Fruit fly (Drosophila melanogaster) whole organism, embryonic: ENCODE measurements around the gene ZnT86D.

Source experiments
- Blimp-1 ChIP-seq: fragments of 200-800 bp; sonication (Bioruptor generic); optimal IDR thresholded peaks from 3 replicates; lab custom pipeline; 2018; ENCODE audit warnings: missing biosample characterization, missing genetic modification characterization, mild to moderate bottlenecking, moderate library complexity, missing genetic modification reagents
- C15 ChIP-seq: fragments of 200-800 bp; sonication (Bioruptor generic); IDR thresholded peaks from 3 replicates; pipeline ENCODE4 v1.3.6; 2022; ENCODE audit warnings: missing biosample characterization, missing genetic modification characterization
- CG10274 ChIP-seq: fragments of 200-800 bp; sonication (Bioruptor generic); optimal IDR thresholded peaks from 3 replicates; lab custom pipeline; 2017; ENCODE audit warnings: missing biosample characterization, mild to moderate bottlenecking, missing genetic modification characterization
- CG14441 ChIP-seq: fragments of 200-800 bp; sonication (Bioruptor generic); IDR thresholded peaks from 2 replicates; pipeline ENCODE4 v1.3.6; 2022; ENCODE audit warnings: missing biosample characterization, missing genetic modification characterization
- CG17361 ChIP-seq: fragments of 200-800 bp; sonication (Bioruptor generic); IDR thresholded peaks from 3 replicates; pipeline ENCODE4 v1.3.6; 2022; ENCODE audit warnings: missing biosample characterization, missing genetic modification characterization
- CG1832 ChIP-seq: fragments of 200-800 bp; sonication (Bioruptor generic); optimal IDR thresholded peaks from 2 replicates; lab custom pipeline; 2017; ENCODE audit warnings: missing biosample characterization, mild to moderate bottlenecking, missing genetic modification characterization, inconsistent platforms
- CG18764 ChIP-seq: fragments of 200-800 bp; sonication (Bioruptor generic); optimal IDR thresholded peaks from 3 replicates; lab custom pipeline; 2016; ENCODE audit warnings: missing biosample characterization, missing genetic modification characterization
- CG2712 ChIP-seq: fragments of 200-800 bp; optimal IDR thresholded peaks from 3 replicates; lab custom pipeline; 2019; ENCODE audit warnings: missing biosample characterization, mild to moderate bottlenecking, missing genetic modification characterization, moderate library complexity
- CG30020 ChIP-seq: fragments of 200-800 bp; optimal IDR thresholded peaks from 2 replicates; lab custom pipeline; 2019; ENCODE audit warnings: missing biosample characterization, mild to moderate bottlenecking, missing genetic modification characterization, moderate library complexity
- CG30431 ChIP-seq: fragments of 200-800 bp; sonication (Bioruptor generic); optimal IDR thresholded peaks from 2 replicates; lab custom pipeline; 2017; ENCODE audit warnings: missing biosample characterization, missing genetic modification characterization
- CG31365 ChIP-seq: fragments of 200-800 bp; sonication (Bioruptor generic); optimal IDR thresholded peaks from 2 replicates; lab custom pipeline; 2018; ENCODE audit warnings: missing biosample characterization, mild to moderate bottlenecking, missing genetic modification characterization
- CG31388 ChIP-seq: fragments of 200-800 bp; sonication (Bioruptor generic); optimal IDR thresholded peaks from 2 replicates; lab custom pipeline; 2016; ENCODE audit warnings: missing biosample characterization, missing genetic modification characterization
- CG3163 ChIP-seq: fragments of 200-800 bp; sonication (Bioruptor generic); optimal IDR thresholded peaks from 3 replicates; lab custom pipeline; 2016; ENCODE audit warnings: missing biosample characterization, missing genetic modification characterization
- CG3281 ChIP-seq: fragments of 200-800 bp; sonication (Bioruptor generic); optimal IDR thresholded peaks from 3 replicates; lab custom pipeline; 2017; ENCODE audit warnings: missing biosample characterization, mild to moderate bottlenecking, missing genetic modification characterization
- CG3847 ChIP-seq: fragments of 200-800 bp; sonication (Bioruptor generic); IDR thresholded peaks from 2 replicates; pipeline ENCODE4 v1.3.6; 2022; ENCODE audit warnings: missing biosample characterization, missing genetic modification characterization
- CG4360 ChIP-seq: fragments of 200-800 bp; sonication (Bioruptor generic); IDR thresholded peaks from 2 replicates; pipeline ENCODE4 v1.3.6; 2022; ENCODE audit warnings: missing biosample characterization, missing genetic modification characterization
- CG4617 ChIP-seq: fragments of 200-800 bp; sonication (Bioruptor generic); optimal IDR thresholded peaks from 3 replicates; lab custom pipeline; 2016; ENCODE audit warnings: missing biosample characterization, missing genetic modification characterization, borderline replicate concordance
- CG8924 ChIP-seq: fragments of 200-800 bp; optimal IDR thresholded peaks from 3 replicates; lab custom pipeline; 2019; ENCODE audit warnings: missing biosample characterization, mild to moderate bottlenecking, missing genetic modification characterization, moderate library complexity
- CG9215 ChIP-seq: fragments of 200-800 bp; sonication (Bioruptor generic); IDR thresholded peaks from 2 replicates; pipeline ENCODE4 v1.3.6; 2022; ENCODE audit warnings: missing biosample characterization, missing genetic modification characterization
- CG9876 ChIP-seq: fragments of 200-800 bp; sonication (Bioruptor generic); optimal IDR thresholded peaks from 2 replicates; lab custom pipeline; 2016; ENCODE audit warnings: missing biosample characterization, missing genetic modification characterization
- CTCF ChIP-seq: fragments of 200-800 bp; sonication (Bioruptor generic); optimal IDR thresholded peaks from 2 replicates; lab custom pipeline; 2017; ENCODE audit warnings: missing biosample characterization, mild to moderate bottlenecking, missing genetic modification characterization, moderate library complexity
- Doc3 ChIP-seq: fragments of 200-800 bp; sonication (Bioruptor generic); IDR thresholded peaks from 3 replicates; pipeline ENCODE4 v1.3.6; 2022; ENCODE audit warnings: missing biosample characterization, missing genetic modification characterization; ENCODE audit not compliant: partially characterized antibody
- ERR ChIP-seq: fragments of 200-800 bp; sonication (Bioruptor generic); optimal IDR thresholded peaks from 2 replicates; lab custom pipeline; 2016; ENCODE audit warnings: missing biosample characterization, missing genetic modification characterization
- Fer2 ChIP-seq: fragments of 200-800 bp; sonication (Bioruptor generic); optimal IDR thresholded peaks from 2 replicates; lab custom pipeline; 2018; ENCODE audit warnings: missing biosample characterization, mild to moderate bottlenecking, missing genetic modification characterization, moderate library complexity
- Gsc ChIP-seq: fragments of 200-800 bp; sonication (Bioruptor generic); IDR thresholded peaks from 2 replicates; pipeline ENCODE4 v1.3.6; 2022; ENCODE audit warnings: missing biosample characterization, missing genetic modification characterization
- Gug ChIP-seq: fragments of 200-800 bp; sonication (Bioruptor generic); IDR thresholded peaks from 4 replicates; pipeline ENCODE4 v1.3.6; 2022; ENCODE audit warnings: missing biosample characterization, missing genetic modification characterization
- Hmx ChIP-seq: fragments of 200-800 bp; sonication (Bioruptor generic); optimal IDR thresholded peaks from 2 replicates; lab custom pipeline; 2016; ENCODE audit warnings: missing biosample characterization, missing genetic modification characterization
- Hr3 ChIP-seq: fragments of 200-800 bp; sonication (Bioruptor generic); optimal IDR thresholded peaks from 3 replicates; lab custom pipeline; 2016; ENCODE audit warnings: missing biosample characterization, missing genetic modification characterization
- Hr51 ChIP-seq, 2 experiments: fragments of 200-800 bp; sonication (Bioruptor generic); optimal IDR thresholded peaks; 2 replicates in 1 of 2; 3 replicates in 1 of 2; lab custom pipeline; 2016 to 2018; ENCODE audit warnings: missing biosample characterization in 2 of 2, missing genetic modification characterization in 2 of 2, mild to moderate bottlenecking in 1 of 2, moderate library complexity in 1 of 2
- Mad ChIP-seq: fragments of 200-800 bp; sonication (Bioruptor generic); optimal IDR thresholded peaks from 2 replicates; lab custom pipeline; 2016; ENCODE audit warnings: missing biosample characterization, missing genetic modification characterization
- PHDP ChIP-seq: fragments of 200-800 bp; sonication (Bioruptor generic); optimal IDR thresholded peaks from 3 replicates; lab custom pipeline; 2018; ENCODE audit warnings: missing biosample characterization, mild to moderate bottlenecking, missing genetic modification characterization, moderate library complexity
- Ptx1 ChIP-seq: fragments of 200-800 bp; sonication (Bioruptor generic); IDR thresholded peaks from 2 replicates; pipeline ENCODE4 v1.3.6; 2022; ENCODE audit warnings: missing biosample characterization, missing genetic modification characterization
- Ssrp ChIP-seq: fragments of 200-800 bp; sonication (Bioruptor generic); optimal IDR thresholded peaks from 2 replicates; lab custom pipeline; 2018; ENCODE audit warnings: missing biosample characterization, mild to moderate bottlenecking, missing genetic modification characterization, moderate library complexity
- Vsx1 ChIP-seq: fragments of 200-800 bp; sonication (Bioruptor generic); optimal IDR thresholded peaks from 2 replicates; lab custom pipeline; 2017; ENCODE audit warnings: missing biosample characterization, mild to moderate bottlenecking, missing genetic modification characterization, missing genetic modification reagents
- Xrp1 ChIP-seq: fragments of 200-800 bp; sonication (Bioruptor generic); IDR thresholded peaks from 2 replicates; pipeline ENCODE4 v1.3.6; 2022; ENCODE audit warnings: missing biosample characterization, missing genetic modification characterization
- ap ChIP-seq: fragments of 200-800 bp; sonication (Bioruptor generic); IDR thresholded peaks from 2 replicates; pipeline ENCODE4 v1.3.6; 2022; ENCODE audit warnings: missing biosample characterization, missing genetic modification characterization
- bab2 ChIP-seq: fragments of 200-800 bp; sonication (Bioruptor generic); optimal IDR thresholded peaks from 2 replicates; lab custom pipeline; 2016; ENCODE audit warnings: missing biosample characterization, missing genetic modification characterization
- fd3F ChIP-seq: fragments of 200-800 bp; sonication (Bioruptor generic); optimal IDR thresholded peaks from 2 replicates; lab custom pipeline; 2018; ENCODE audit warnings: missing biosample characterization, mild to moderate bottlenecking, missing genetic modification characterization, moderate library complexity
- gcm ChIP-seq: fragments of 200-800 bp; sonication (Bioruptor generic); optimal IDR thresholded peaks from 2 replicates; lab custom pipeline; 2019; ENCODE audit warnings: missing biosample characterization, mild to moderate bottlenecking, missing genetic modification characterization, moderate library complexity
- gro ChIP-seq: fragments of 200-800 bp; sonication (Bioruptor generic); optimal IDR thresholded peaks from 2 replicates; lab custom pipeline; 2016; ENCODE audit warnings: missing biosample characterization, missing genetic modification characterization
- kni ChIP-seq: fragments of 200-800 bp; sonication (Bioruptor generic); optimal IDR thresholded peaks from 3 replicates; lab custom pipeline; 2017; ENCODE audit warnings: mild to moderate bottlenecking, missing biosample characterization, missing genetic modification reagents, missing genetic modification characterization
- odd ChIP-seq: fragments of 200-800 bp; sonication (Bioruptor generic); optimal IDR thresholded peaks from 2 replicates; lab custom pipeline; 2017; ENCODE audit warnings: missing biosample characterization, mild to moderate bottlenecking, missing genetic modification characterization
- ro ChIP-seq: fragments of 200-800 bp; sonication (Bioruptor generic); IDR thresholded peaks from 2 replicates; pipeline ENCODE4 v1.3.6; 2022; ENCODE audit warnings: missing biosample characterization, missing genetic modification characterization
- sisA ChIP-seq: fragments of 200-800 bp; sonication (Bioruptor generic); IDR thresholded peaks from 2 replicates; pipeline ENCODE4 v1.3.6; 2022; ENCODE audit warnings: missing biosample characterization, missing genetic modification characterization
- sna ChIP-seq: fragments of 200-800 bp; sonication (Bioruptor generic); IDR thresholded peaks from 2 replicates; pipeline ENCODE4 v1.3.6; 2022; ENCODE audit warnings: missing biosample characterization, missing genetic modification characterization; ENCODE audit not compliant: partially characterized antibody
- tap ChIP-seq: fragments of 200-800 bp; optimal IDR thresholded peaks from 3 replicates; lab custom pipeline; 2019; ENCODE audit warnings: missing biosample characterization, mild to moderate bottlenecking, missing genetic modification characterization, moderate library complexity
- tin ChIP-seq: fragments of 200-800 bp; sonication (Bioruptor generic); optimal IDR thresholded peaks from 3 replicates; lab custom pipeline; 2016; ENCODE audit warnings: missing biosample characterization, missing genetic modification characterization
- unc-4 ChIP-seq: fragments of 200-800 bp; sonication (Bioruptor generic); IDR thresholded peaks from 2 replicates; pipeline ENCODE4 v1.3.6; 2022; ENCODE audit warnings: missing biosample characterization, missing genetic modification characterization; ENCODE audit not compliant: partially characterized antibody
- zen2 ChIP-seq: fragments of 200-800 bp; sonication (Bioruptor generic); IDR thresholded peaks from 3 replicates; pipeline ENCODE4 v1.3.6; 2022; ENCODE audit warnings: missing biosample characterization, missing genetic modification characterization; ENCODE audit not compliant: partially characterized antibody

ZnT86D gene

DNA sequence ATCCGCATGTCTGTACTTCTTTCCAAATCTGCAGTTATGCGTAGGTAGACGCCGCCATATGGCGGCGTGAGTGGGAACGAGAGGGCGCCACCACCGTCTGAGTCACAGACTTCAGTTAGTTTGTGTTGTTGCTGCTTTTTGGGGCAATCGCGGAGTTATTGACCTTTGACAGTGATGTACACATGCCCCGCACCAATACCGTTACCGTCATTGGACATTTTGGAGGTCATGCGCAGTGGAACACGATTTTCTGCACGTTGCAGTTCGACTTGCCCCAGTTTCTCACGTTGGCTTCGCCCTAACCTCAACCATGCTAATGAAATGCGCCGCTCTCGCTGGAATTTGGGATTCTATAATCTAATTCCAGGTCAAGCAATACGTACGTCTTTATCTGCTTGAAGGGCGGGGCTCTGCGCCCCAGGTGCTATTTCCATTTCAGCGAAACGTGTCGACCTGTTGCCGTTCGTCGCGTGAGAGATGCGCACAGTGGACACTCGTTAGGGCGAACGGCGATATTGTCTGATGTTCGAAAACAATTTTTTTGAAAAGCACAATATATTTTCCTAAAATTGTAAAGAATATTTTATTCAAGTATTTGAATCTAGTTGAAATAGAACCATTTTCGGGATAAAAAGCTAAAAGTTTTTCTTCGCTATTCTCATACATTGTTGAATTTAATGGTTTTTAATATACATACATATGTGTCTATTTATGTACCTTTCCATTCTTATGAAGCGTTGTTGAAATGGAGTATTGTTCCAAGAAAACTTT is 2.9 kb downstream of the ZnT86D start (continued):
- TF ChIP-seq ERR (peak; percentile 30), CG4360 (peak; percentile 73), CG8924 (peak; percentile 46), Mad (GFP tag; lab: Kevin White, UChicago) (peak; percentile 65), CG3281 (peak; percentile 63), CG30020 (tag; lab: Kevin White, UChicago) (peak; percentile 10), gcm (GFP tag; lab: Kevin White, UChicago) (peak; percentile 27), CG4617 (GFP tag; lab: Kevin White, UChicago) (peak; percentile 65), Doc3 (no peak; the same call in 2 of the 3 replicates), Fer2 (tag; lab: Kevin White, UChicago) (peak; percentile 62), tin (GFP tag; lab: Kevin White, UChicago) (peak; percentile 73), Gsc (GFP tag; lab: Robert Waterston, UW) (no peak), Ssrp (tag; lab: Kevin White, UChicago) (peak; percentile 62), Hr3 (GFP tag; lab: Kevin White, UChicago) (peak; percentile 77), sna (GFP tag; lab: Robert Waterston, UW) (no peak), CG14441 (peak; percentile 83), tap (tag; lab: Kevin White, UChicago) (peak; percentile 45), CG3847 (GFP tag; lab: Robert Waterston, UW) (peak; percentile 56), CG3163 (GFP tag; lab: Kevin White, UChicago) (peak; percentile 34), odd (no peak), CG9876 (GFP tag; lab: Kevin White, UChicago) (peak; percentile 48), gro (GFP tag; lab: Kevin White, UChicago) (peak; percentile 70), Gug (peak; percentile 87), Xrp1 (GFP tag; lab: Robert Waterston, UW) (peak; percentile 77), ro (GFP tag; lab: Robert Waterston, UW) (peak; percentile 53), CG30431 (peak; percentile 32), CG31365 (tag; lab: Kevin White, UChicago) (no peak), CG18764 (peak; percentile 44), C15 (peak; percentile 54; the same call in 1 of the 3 replicates), ap (GFP tag; lab: Robert Waterston, UW) (peak; percentile 39; the same call in 1 of the 2 replicates), unc-4 (GFP tag; lab: Robert Waterston, UW) (no peak), Hmx (GFP tag; lab: Kevin White, UChicago) (no peak), zen2 (GFP tag; lab: Robert Waterston, UW) (no peak), kni (GFP tag; lab: Kevin White, UChicago) (peak; percentile 95), CG9215 (GFP tag; lab: Robert Waterston, UW) (peak; percentile 69), CG31388 (GFP tag; lab: Kevin White, UChicago) (peak; percentile 19), CG17361 (GFP tag; lab: Robert Waterston, UW) (peak; percentile 66), Blimp-1 (GFP tag; lab: Kevin White, UChicago) (peak; percentile 56), bab2 (GFP tag; lab: Kevin White, UChicago) (peak; percentile 68), Hr51 (GFP tag; optimal IDR thresholded peaks at IDR 0.05; lab: Kevin White, UChicago) (peak; percentile 49 to 63), fd3F (GFP tag; lab: Kevin White, UChicago) (peak; percentile 57), CG2712 (peak; percentile 72), CTCF (GFP tag; lab: Kevin White, UChicago) (peak; percentile 86), CG10274 (GFP tag; lab: Kevin White, UChicago) (peak; percentile 33), Ptx1 (GFP tag; lab: Robert Waterston, UW) (peak; percentile 81), sisA (GFP tag; lab: Robert Waterston, UW) (peak; percentile 81), Vsx1 (GFP tag; lab: Kevin White, UChicago) (peak; percentile 42), CG1832 (GFP tag; lab: Kevin White, UChicago) (peak; percentile 43), PHDP (tag; lab: Kevin White, UChicago) (peak; percentile 61)
